In the genomic region with DNA sequence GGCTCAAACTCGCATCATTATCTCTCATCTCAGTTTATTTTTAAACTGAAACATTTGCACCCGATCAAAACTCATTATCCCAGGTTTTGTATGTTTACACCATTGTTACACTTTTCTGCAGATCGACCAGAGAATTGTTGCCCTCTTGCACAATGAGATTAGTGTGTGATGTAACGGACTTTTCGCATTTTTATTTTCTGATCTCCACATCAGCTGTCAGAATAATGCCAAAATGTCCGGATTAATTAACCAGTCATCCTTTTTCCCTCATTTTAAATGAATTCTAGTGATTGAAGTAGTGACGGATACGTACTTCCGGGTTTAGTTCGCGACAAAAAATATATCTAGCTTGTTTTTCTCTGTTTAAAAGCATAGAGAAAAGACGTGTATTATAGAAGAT, we compare ENCODE assay signal across 1 worm cellular context.
A peak's percentile ranks its signal among the peaks of the same experiment; 100 is the strongest.
TF ChIP-seq lines count a peak whose summit lies in the region.

No protein-coding gene starts in this region.

TF ChIP-seq in whole organism, L1 larva, 84 proteins besides CTCF, POLR2A, EP300 and RAD21 (continued from another document):
- TF ChIP-seq tlp-1 (tag; optimal IDR thresholded peaks at IDR 0.05; lab: Kevin White, UChicago) (no peak), dsc-1 (tag; optimal IDR thresholded peaks at IDR 0.05; lab: Kevin White, UChicago) (peak; percentile 91), rnt-1 (tag; optimal IDR thresholded peaks at IDR 0.05; lab: Kevin White, UChicago) (peak; percentile 25), nhr-20 (tag; optimal IDR thresholded peaks at IDR 0.05; lab: Kevin White, UChicago) (peak; percentile 7), nhr-77 (tag; optimal IDR thresholded peaks at IDR 0.05; lab: Kevin White, UChicago) (no peak), nhr-19 (GFP tag; conservative IDR thresholded peaks at IDR 0.05; lab: Robert Waterston, UW) (no peak), ceh-88 (GFP tag; IDR thresholded peaks at IDR 0.05; lab: Robert Waterston, UW) (no peak)
